Fruit fly (Drosophila melanogaster) whole organism, embryonic: ENCODE measurements around the gene CG6891.

Experiments used
- Abd-B ChIP-seq: fragments of 200-800 bp; sonication (Bioruptor generic); optimal IDR thresholded peaks from 2 replicates; lab custom pipeline; 2018; ENCODE audit warnings: missing biosample characterization, mild to moderate bottlenecking, missing genetic modification characterization, moderate library complexity
- BEAF-32 ChIP-seq: fragments of 200-800 bp; sonication (Bioruptor generic); optimal IDR thresholded peaks from 3 replicates; lab custom pipeline; 2017; ENCODE audit warnings: missing biosample characterization, missing genetic modification characterization, mild to moderate bottlenecking, moderate library complexity, missing genetic modification reagents
- Blimp-1 ChIP-seq: fragments of 200-800 bp; sonication (Bioruptor generic); optimal IDR thresholded peaks from 3 replicates; lab custom pipeline; 2018; ENCODE audit warnings: missing biosample characterization, missing genetic modification characterization, mild to moderate bottlenecking, moderate library complexity, missing genetic modification reagents
- CG12659 ChIP-seq: fragments of 200-800 bp; sonication (Bioruptor generic); optimal IDR thresholded peaks from 3 replicates; lab custom pipeline; 2017; ENCODE audit warnings: mild to moderate bottlenecking, missing biosample characterization, missing genetic modification reagents, missing genetic modification characterization
- CG13894 ChIP-seq: fragments of 200-800 bp; sonication (Bioruptor generic); optimal IDR thresholded peaks from 3 replicates; lab custom pipeline; 2018; ENCODE audit warnings: missing biosample characterization, mild to moderate bottlenecking, missing genetic modification characterization, moderate library complexity
- CG16813 ChIP-seq: fragments of 200-800 bp; sonication (Bioruptor generic); IDR thresholded peaks from 3 replicates; pipeline ENCODE4 v1.3.6; 2022; ENCODE audit warnings: missing biosample characterization, missing genetic modification characterization; ENCODE audit not compliant: partially characterized antibody
- CG17186 ChIP-seq: fragments of 200-800 bp; sonication (Bioruptor generic); optimal IDR thresholded peaks from 3 replicates; lab custom pipeline; 2017; ENCODE audit warnings: missing biosample characterization, missing genetic modification reagents, missing genetic modification characterization
- CG17612 ChIP-seq: fragments of 200-800 bp; sonication (Bioruptor generic); IDR thresholded peaks from 2 replicates; pipeline ENCODE4 v1.3.6; 2022; ENCODE audit warnings: missing biosample characterization, missing genetic modification characterization
- CG1792 ChIP-seq: fragments of 200-800 bp; sonication (Bioruptor generic); optimal IDR thresholded peaks from 2 replicates; lab custom pipeline; 2016; ENCODE audit warnings: missing biosample characterization, missing genetic modification characterization
- CG30403 ChIP-seq: fragments of 200-800 bp; sonication (Bioruptor generic); optimal IDR thresholded peaks from 3 replicates; lab custom pipeline; 2016; ENCODE audit warnings: missing biosample characterization, missing genetic modification characterization
- CG4730 ChIP-seq: fragments of 200-800 bp; sonication (Bioruptor generic); IDR thresholded peaks from 2 replicates; pipeline ENCODE4 v1.3.6; 2022; ENCODE audit warnings: missing biosample characterization, missing genetic modification characterization
- CG6254 ChIP-seq: fragments of 200-800 bp; sonication (Bioruptor generic); optimal IDR thresholded peaks from 3 replicates; lab custom pipeline; 2017; ENCODE audit warnings: mild to moderate bottlenecking, missing biosample characterization, missing genetic modification reagents, missing genetic modification characterization
- CG8281 ChIP-seq: fragments of 200-800 bp; sonication (Bioruptor generic); optimal IDR thresholded peaks from 2 replicates; lab custom pipeline; 2018; ENCODE audit warnings: missing biosample characterization, mild to moderate bottlenecking, missing genetic modification characterization, moderate library complexity
- CG8290 ChIP-seq, 3 experiments: fragments of 200-800 bp; sonication (Bioruptor generic); optimal IDR thresholded peaks; 2 replicates each; lab custom pipeline; 2016 to 2019; ENCODE audit warnings: missing biosample characterization in 3 of 3, missing genetic modification characterization in 3 of 3, mild to moderate bottlenecking in 2 of 3, moderate library complexity in 1 of 3
- CG8944 ChIP-seq: fragments of 200-800 bp; sonication (Bioruptor generic); optimal IDR thresholded peaks from 3 replicates; lab custom pipeline; 2016; ENCODE audit warnings: missing biosample characterization, missing genetic modification characterization
- CG9797 ChIP-seq: fragments of 200-800 bp; sonication (Bioruptor generic); optimal IDR thresholded peaks from 3 replicates; lab custom pipeline; 2018; ENCODE audit warnings: missing biosample characterization, mild to moderate bottlenecking, missing genetic modification characterization
- Camta ChIP-seq: fragments of 200-800 bp; sonication (Bioruptor generic); optimal IDR thresholded peaks from 2 replicates; lab custom pipeline; 2016; ENCODE audit warnings: missing biosample characterization, missing genetic modification characterization
- CoRest ChIP-seq: fragments of 200-800 bp; sonication (Bioruptor generic); optimal IDR thresholded peaks from 3 replicates; lab custom pipeline; 2018; ENCODE audit warnings: missing biosample characterization, mild to moderate bottlenecking, missing genetic modification characterization, moderate library complexity
- Dp ChIP-seq: fragments of 200-800 bp; sonication (Bioruptor generic); optimal IDR thresholded peaks from 2 replicates; lab custom pipeline; 2018; ENCODE audit warnings: missing biosample characterization, mild to moderate bottlenecking, missing genetic modification characterization, moderate library complexity
- Fer1 ChIP-seq: fragments of 200-800 bp; sonication (Bioruptor generic); optimal IDR thresholded peaks from 2 replicates; lab custom pipeline; 2017; ENCODE audit warnings: missing biosample characterization, mild to moderate bottlenecking, missing genetic modification characterization
- Med ChIP-seq: fragments of 200-800 bp; sonication (Bioruptor generic); peaks from one replicate; lab custom pipeline; 2016; ENCODE audit warnings: missing biosample characterization, missing genetic modification characterization, mild to moderate bottlenecking, inconsistent platforms, moderate library complexity
- Myb ChIP-seq: fragments of 200-800 bp; sonication (Bioruptor generic); optimal IDR thresholded peaks from 2 replicates; lab custom pipeline; 2016; ENCODE audit warnings: missing biosample characterization, missing genetic modification characterization
- Poxn ChIP-seq: fragments of 200-800 bp; sonication (Bioruptor generic); IDR thresholded peaks from 2 replicates; pipeline ENCODE4 v1.3.6; 2022; ENCODE audit warnings: missing biosample characterization, missing genetic modification characterization
- Ssrp ChIP-seq: fragments of 200-800 bp; sonication (Bioruptor generic); optimal IDR thresholded peaks from 2 replicates; lab custom pipeline; 2018; ENCODE audit warnings: missing biosample characterization, mild to moderate bottlenecking, missing genetic modification characterization, moderate library complexity
- Trl ChIP-seq, 3 experiments: fragments of >200 bp in 2 of 3; fragments of 200-800 bp in 1 of 3; sonication (Bioruptor generic) in 1 of 3; optimal IDR thresholded peaks; 2 replicates in 1 of 3; 3 replicates in 2 of 3; lab custom pipeline; 2016 to 2017; ENCODE audit warnings: missing biosample characterization in 1 of 3, missing genetic modification characterization in 1 of 3
- Xbp1 ChIP-seq: fragments of 200-800 bp; sonication (Bioruptor generic); optimal IDR thresholded peaks from 3 replicates; lab custom pipeline; 2016; ENCODE audit warnings: missing biosample characterization, mild to moderate bottlenecking, missing genetic modification characterization
- YL-1 ChIP-seq: fragments of 200-800 bp; sonication (Bioruptor generic); optimal IDR thresholded peaks from 3 replicates; lab custom pipeline; 2017; ENCODE audit warnings: missing biosample characterization, mild to moderate bottlenecking, missing genetic modification characterization
- ab ChIP-seq: fragments of 200-800 bp; sonication (Bioruptor generic); optimal IDR thresholded peaks from 2 replicates; lab custom pipeline; 2016; ENCODE audit warnings: missing biosample characterization, missing genetic modification characterization
- bbx ChIP-seq: fragments of 200-800 bp; sonication (Bioruptor generic); IDR thresholded peaks from 2 replicates; pipeline ENCODE4 v1.3.6; 2022; ENCODE audit warnings: missing biosample characterization, missing genetic modification characterization; ENCODE audit not compliant: partially characterized antibody
- bigmax ChIP-seq: fragments of 200-800 bp; sonication (Bioruptor generic); optimal IDR thresholded peaks from 2 replicates; lab custom pipeline; 2018; ENCODE audit warnings: missing biosample characterization, mild to moderate bottlenecking, missing genetic modification characterization
- cg ChIP-seq: fragments of 200-800 bp; sonication (Bioruptor generic); optimal IDR thresholded peaks from 3 replicates; lab custom pipeline; 2019; ENCODE audit warnings: missing biosample characterization, mild to moderate bottlenecking, missing genetic modification characterization, moderate library complexity
- chm ChIP-seq: fragments of 200-800 bp; sonication (Bioruptor generic); IDR thresholded peaks from 2 replicates; pipeline ENCODE4 v1.3.6; 2022; ENCODE audit warnings: missing biosample characterization, missing genetic modification characterization
- ham ChIP-seq: fragments of 200-800 bp; sonication (Bioruptor generic); IDR thresholded peaks from 2 replicates; pipeline ENCODE4 v1.3.6; 2022; ENCODE audit warnings: missing biosample characterization, missing genetic modification characterization
- hb ChIP-seq: fragments of 200-800 bp; sonication (Bioruptor generic); IDR thresholded peaks from 3 replicates; pipeline ENCODE4 v1.3.6; 2022; ENCODE audit warnings: missing biosample characterization, missing genetic modification characterization; ENCODE audit not compliant: partially characterized antibody
- jumu ChIP-seq: fragments of 200-800 bp; sonication (Bioruptor generic); optimal IDR thresholded peaks from 3 replicates; lab custom pipeline; 2016; ENCODE audit warnings: missing biosample characterization, missing genetic modification characterization
- ken ChIP-seq: fragments of 200-800 bp; sonication (Bioruptor generic); IDR thresholded peaks from 3 replicates; pipeline ENCODE4 v1.3.6; 2022; ENCODE audit warnings: missing biosample characterization, missing genetic modification characterization
- mld ChIP-seq: fragments of 200-800 bp; sonication (Bioruptor generic); IDR thresholded peaks from 3 replicates; pipeline ENCODE4 v1.3.6; 2022; ENCODE audit warnings: missing biosample characterization, missing genetic modification characterization; ENCODE audit not compliant: partially characterized antibody
- nerfin-2 ChIP-seq: fragments of 200-800 bp; sonication (Bioruptor generic); IDR thresholded peaks from 2 replicates; pipeline ENCODE4 v1.3.6; 2022; ENCODE audit warnings: missing biosample characterization, missing genetic modification characterization; ENCODE audit not compliant: partially characterized antibody
- prd ChIP-seq, 3 experiments: fragments of >200 bp in 2 of 3; fragments of 200-800 bp in 1 of 3; sonication (Bioruptor generic) in 1 of 3; optimal IDR thresholded peaks in 2 of 3; IDR thresholded peaks in 1 of 3; 2 replicates in 2 of 3; 3 replicates in 1 of 3; pipeline versions ENCODE4 v1.3.6 to Lab custom; 2017 to 2022; ENCODE audit warnings: missing biosample characterization in 1 of 3, missing genetic modification characterization in 1 of 3
- pzg ChIP-seq: fragments of 200-800 bp; sonication (Bioruptor generic); optimal IDR thresholded peaks from 3 replicates; lab custom pipeline; 2018; ENCODE audit warnings: missing biosample characterization, mild to moderate bottlenecking, missing genetic modification characterization, moderate library complexity
- sna ChIP-seq: fragments of 200-800 bp; sonication (Bioruptor generic); IDR thresholded peaks from 2 replicates; pipeline ENCODE4 v1.3.6; 2022; ENCODE audit warnings: missing biosample characterization, missing genetic modification characterization; ENCODE audit not compliant: partially characterized antibody
- sr ChIP-seq: fragments of 200-800 bp; sonication (Bioruptor generic); IDR thresholded peaks from 3 replicates; pipeline ENCODE4 v1.3.6; 2022; ENCODE audit warnings: missing biosample characterization, missing genetic modification characterization
- stwl ChIP-seq: fragments of 200-800 bp; sonication (Bioruptor generic); optimal IDR thresholded peaks from 3 replicates; lab custom pipeline; 2018; ENCODE audit warnings: missing biosample characterization, mild to moderate bottlenecking, missing genetic modification characterization, moderate library complexity
- vnd ChIP-seq: fragments of 200-800 bp; sonication (Bioruptor generic); IDR thresholded peaks from 3 replicates; pipeline ENCODE4 v1.3.6; 2022; ENCODE audit warnings: missing biosample characterization, missing genetic modification characterization; ENCODE audit not compliant: partially characterized antibody
- z ChIP-seq: fragments of 200-800 bp; sonication (Bioruptor generic); IDR thresholded peaks from 3 replicates; pipeline ENCODE4 v1.3.6; 2022; ENCODE audit warnings: missing biosample characterization, missing genetic modification characterization

CG6891 gene

DNA sequence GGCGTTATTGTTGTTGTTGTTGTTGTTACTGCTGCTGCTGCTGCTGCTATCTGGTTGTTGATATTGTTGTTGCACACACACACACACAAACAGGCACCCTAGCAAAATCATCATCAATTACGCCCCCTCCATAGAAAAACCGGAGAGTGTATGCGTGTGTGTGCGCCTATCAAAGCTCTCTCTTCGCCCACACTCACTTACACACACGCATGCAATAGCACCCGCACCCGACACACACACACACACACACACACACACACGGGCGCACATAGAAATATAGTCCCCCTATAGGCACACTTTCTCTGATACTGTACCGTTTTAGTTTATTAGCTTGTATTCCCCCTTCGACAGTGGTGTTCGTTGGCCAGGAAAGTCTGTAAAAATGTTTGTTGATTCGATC, 39.3 kb downstream of the CG6891 start (continued):
- TF ChIP-seq sr (GFP tag; lab: Robert Waterston, UW), result peak; percentile 8; the same call in 1 of the 3 replicates
- no peak for TF ChIP-seq CG4730
- TF ChIP-seq Trl (optimal IDR thresholded peaks at IDR 0.05; lab: Kevin White, UChicago), result peak in 1 of 2 experiments; percentile 32
- TF ChIP-seq Trl (GFP tag; optimal IDR thresholded peaks at IDR 0.05; lab: Kevin White, UChicago), result no peak
- no peak for TF ChIP-seq Myb
- peak; percentile 42 for TF ChIP-seq Med (GFP tag; lab: Kevin White, UChicago)
- peak; percentile 70 for TF ChIP-seq cg (GFP tag; lab: Kevin White, UChicago)
- TF ChIP-seq CG13894, result peak; percentile 4

DNA sequence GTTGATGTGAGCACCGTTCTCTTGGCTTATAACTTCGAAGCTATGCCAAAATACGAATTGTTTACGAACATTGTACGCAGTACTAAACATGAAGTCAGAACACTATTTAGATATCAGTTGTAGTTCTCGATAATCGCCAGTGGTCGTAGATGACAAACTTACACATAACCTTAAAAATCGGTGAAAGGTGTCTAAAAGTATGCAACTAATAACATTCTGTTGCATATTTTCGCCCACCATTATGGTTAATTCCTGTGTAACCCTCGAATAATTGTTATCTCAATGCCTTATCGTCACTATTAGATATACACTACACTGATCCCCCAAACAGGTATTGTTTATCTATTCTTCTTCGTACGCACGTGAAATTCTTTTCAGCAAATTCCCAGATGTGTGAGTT, 39.9 kb downstream of the CG6891 start:
- peak; percentile 96 for TF ChIP-seq CG8290 (GFP tag; optimal IDR thresholded peaks at IDR 0.05; lab: Kevin White, UChicago)
- TF ChIP-seq CG8290 (tag; optimal IDR thresholded peaks at IDR 0.05; lab: Kevin White, UChicago), result peak; percentile 78 to 99
- no peak for TF ChIP-seq Poxn (GFP tag; lab: Robert Waterston, UW)
- peak; percentile 77 for TF ChIP-seq CG17612 (GFP tag; lab: Robert Waterston, UW)

DNA sequence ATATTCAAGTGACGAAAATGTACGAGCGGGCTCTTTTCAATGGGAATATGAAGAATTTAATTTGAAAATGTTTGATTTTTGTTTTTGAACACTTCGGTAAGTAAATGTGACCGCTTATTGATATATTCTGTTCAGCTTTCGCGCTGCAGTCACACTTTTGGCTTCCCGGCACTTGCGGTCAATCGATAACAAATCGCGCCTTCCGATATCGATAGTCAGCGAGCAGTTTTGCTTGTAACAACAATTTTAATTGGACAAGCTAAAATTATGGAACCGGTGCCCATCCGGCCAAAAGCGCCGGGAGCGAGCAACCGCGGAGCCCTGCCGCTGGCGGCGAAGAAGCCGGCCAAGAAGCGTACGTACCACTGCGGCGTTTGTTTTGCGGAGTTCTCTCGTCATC, 55.4 kb downstream of the CG6891 start, which contains the start of gene CG7101:
CG7101 (plus strand) TSS at position 196 of the 400 bp plus-strand sequence.
- peak; percentile 71 for TF ChIP-seq Dp
- no peak for TF ChIP-seq bigmax (GFP tag; lab: Kevin White, UChicago)
- TF ChIP-seq chm, result no peak
- TF ChIP-seq YL-1 (GFP tag; lab: Kevin White, UChicago), result peak; percentile 6
- peak; percentile 3 for TF ChIP-seq Xbp1
- peak; percentile 50; the same call in 1 of the 3 replicates for TF ChIP-seq hb
- TF ChIP-seq CG1792 (GFP tag; lab: Kevin White, UChicago), result no peak
- TF ChIP-seq CG12659 (GFP tag; lab: Kevin White, UChicago), result peak; percentile 47
- no peak for TF ChIP-seq ab (GFP tag; lab: Kevin White, UChicago)
- peak; percentile 57 for TF ChIP-seq CG16813 (GFP tag; lab: Robert Waterston, UW)
- no peak for TF ChIP-seq Abd-B (GFP tag; lab: Kevin White, UChicago)
- no peak for TF ChIP-seq ken
- no peak for TF ChIP-seq Fer1 (GFP tag; lab: Kevin White, UChicago)
- TF ChIP-seq CG9797 (GFP tag; lab: Kevin White, UChicago), result peak; percentile 72
- peak; percentile 70 for TF ChIP-seq bbx (GFP tag; lab: Robert Waterston, UW)
- no peak for TF ChIP-seq CG30403 (GFP tag; lab: Kevin White, UChicago)
- TF ChIP-seq prd (optimal IDR thresholded peaks at IDR 0.05; lab: Kevin White, UChicago), result no peak
- TF ChIP-seq prd (GFP tag; IDR thresholded peaks at IDR 0.05; lab: Robert Waterston, UW), result no peak
- peak; percentile 46 for TF ChIP-seq CG17186 (GFP tag; lab: Kevin White, UChicago)
- TF ChIP-seq sna, result peak; percentile 70
- TF ChIP-seq CG8944 (GFP tag; lab: Kevin White, UChicago), result no peak
- TF ChIP-seq Ssrp (tag; lab: Kevin White, UChicago), result no peak
- no peak for TF ChIP-seq Blimp-1 (GFP tag; lab: Kevin White, UChicago)
- no peak for TF ChIP-seq jumu
- TF ChIP-seq stwl (tag; lab: Kevin White, UChicago), result peak; percentile 98
- TF ChIP-seq mld (GFP tag; lab: Robert Waterston, UW), result peak; percentile 61; the same call in 1 of the 3 replicates
- TF ChIP-seq BEAF-32 (GFP tag; lab: Kevin White, UChicago), result peak; percentile 60
- TF ChIP-seq pzg (GFP tag; lab: Kevin White, UChicago), result peak; percentile 66
- no peak for TF ChIP-seq Camta (GFP tag; lab: Kevin White, UChicago)
- TF ChIP-seq CoRest, result peak; percentile 19
- no peak for TF ChIP-seq CG8281
- peak; percentile 56 for TF ChIP-seq nerfin-2 (GFP tag; lab: Robert Waterston, UW)
- TF ChIP-seq ham (GFP tag; lab: Robert Waterston, UW), result no peak
- TF ChIP-seq CG6254 (GFP tag; lab: Kevin White, UChicago), result no peak
- TF ChIP-seq z (GFP tag; lab: Robert Waterston, UW), result no peak
- TF ChIP-seq vnd (GFP tag; lab: Robert Waterston, UW), result peak; percentile 57
